Worm (Caenorhabditis elegans) whole organism, L3 larva: ENCODE results near the gene T25B6.6.

Experiments used
- ama-1 ChIP-seq: fragments of 150-350 bp; optimal IDR thresholded peaks from 2 replicates; lab custom pipeline; 2018
- elt-3 ChIP-seq, 3 experiments: fragments of 150-350 bp in 1 of 3; sonication (generic microtip) in 2 of 3; optimal IDR thresholded peaks; 2 replicates in 2 of 3; 4 replicates in 1 of 3; lab custom pipeline; 2014 to 2017; ENCODE audit warnings: missing biosample characterization in 3 of 3, missing genetic modification characterization in 3 of 3
- jun-1 ChIP-seq: fragments of 150-350 bp; optimal IDR thresholded peaks from 2 replicates; lab custom pipeline; 2014; ENCODE audit warnings: missing biosample characterization, missing genetic modification reagents, missing genetic modification characterization
- nhr-11 ChIP-seq: fragments of 150-350 bp; optimal IDR thresholded peaks from 2 replicates; lab custom pipeline; 2014; ENCODE audit warnings: missing biosample characterization, missing genetic modification characterization
- nhr-237 ChIP-seq: fragments of 150-350 bp; optimal IDR thresholded peaks from 2 replicates; lab custom pipeline; 2014; ENCODE audit warnings: missing biosample characterization, missing genetic modification characterization
- nhr-28 ChIP-seq: fragments of 150-350 bp; optimal IDR thresholded peaks from 2 replicates; lab custom pipeline; 2014; ENCODE audit warnings: missing biosample characterization, missing genetic modification characterization
- nhr-77 ChIP-seq: fragments of 150-350 bp; optimal IDR thresholded peaks from 2 replicates; lab custom pipeline; 2014; ENCODE audit warnings: missing biosample characterization, missing genetic modification characterization
- pha-4 ChIP-seq: fragments of 150-350 bp; optimal IDR thresholded peaks from 2 replicates; lab custom pipeline; 2014; ENCODE audit warnings: missing biosample characterization, missing genetic modification reagents, missing genetic modification characterization
- sea-2 ChIP-seq: fragments of 150-350 bp; sonication (generic microtip); optimal IDR thresholded peaks from 4 replicates; lab custom pipeline; 2014; ENCODE audit warnings: missing biosample characterization, missing genetic modification reagents, missing genetic modification characterization
- skn-1 ChIP-seq: fragments of 150-350 bp; optimal IDR thresholded peaks from 2 replicates; lab custom pipeline; 2014; ENCODE audit warnings: missing biosample characterization, missing genetic modification characterization
- unc-39 ChIP-seq: sonication (generic microtip); optimal IDR thresholded peaks from 4 replicates; lab custom pipeline; 2017; ENCODE audit warnings: missing biosample characterization, missing genetic modification characterization
- zag-1 ChIP-seq: fragments of 150-350 bp; optimal IDR thresholded peaks from 2 replicates; lab custom pipeline; 2014; ENCODE audit warnings: missing biosample characterization, missing genetic modification characterization
- ztf-4 ChIP-seq: fragments of 150-350 bp; optimal IDR thresholded peaks from 2 replicates; lab custom pipeline; 2014; ENCODE audit warnings: missing biosample characterization, missing genetic modification characterization

DNA sequence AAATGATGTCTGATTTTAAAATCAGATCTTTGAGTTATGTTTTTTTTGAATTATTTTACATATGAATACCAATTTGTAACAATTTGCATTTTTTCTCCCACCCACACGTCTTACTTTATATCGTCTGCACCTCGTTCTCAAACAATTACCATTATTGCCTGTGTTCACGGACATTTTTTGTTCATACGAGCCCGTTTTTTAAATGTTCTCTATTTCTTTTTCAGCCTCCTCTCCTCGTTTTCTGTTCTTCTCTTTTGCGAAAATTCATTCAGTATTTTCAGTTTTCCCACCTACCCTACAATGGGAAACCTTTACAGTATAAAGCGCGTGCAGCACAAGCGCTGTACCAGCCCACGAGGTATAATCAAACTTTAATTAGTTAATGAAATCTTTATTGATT lies 23.2 kb upstream of the T25B6.6 start, which contains the start of gene prdm-14:
- TF ChIP-seq elt-3 (tag; optimal IDR thresholded peaks at IDR 0.05; lab: Kevin White, UChicago) (no peak), ama-1 (lab: Kevin White, UChicago) (no peak), pha-4 (tag; lab: Kevin White, UChicago) (no peak), nhr-77 (tag; lab: Kevin White, UChicago) (no peak), unc-39 (tag; lab: Kevin White, UChicago) (no peak), ztf-4 (tag; lab: Kevin White, UChicago) (no peak), zag-1 (no peak), nhr-237 (no peak), nhr-11 (tag; lab: Kevin White, UChicago) (no peak), nhr-28 (tag; lab: Kevin White, UChicago) (no peak), jun-1 (tag; lab: Kevin White, UChicago) (no peak), skn-1 (tag; lab: Kevin White, UChicago) (no peak), sea-2 (GFP tag; lab: Kevin White, UChicago) (no peak)
